Fruit fly (Drosophila melanogaster): Measurements from ENCODE around the gene CG12402.

Gene CG12402

DNA sequence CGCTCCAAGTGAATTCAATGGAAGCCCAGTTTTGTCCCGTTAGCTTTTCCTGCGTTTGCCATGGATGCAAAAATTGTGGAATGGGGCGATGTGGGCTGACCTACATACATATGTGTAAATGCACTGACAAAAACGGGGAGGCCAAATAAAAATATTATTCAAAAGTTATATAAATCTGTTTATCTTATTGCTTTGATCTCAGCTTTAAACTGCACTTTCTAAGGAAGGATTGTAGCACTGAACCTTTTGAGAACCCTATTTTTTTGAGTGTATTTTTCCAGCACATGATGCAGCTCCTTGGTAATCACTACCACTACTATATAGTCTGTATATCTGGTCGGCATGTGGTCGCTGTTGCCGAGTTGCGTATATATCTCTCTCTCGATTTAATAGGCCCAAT lies 31.1 kb downstream of the CG12402 start (continued):
- TF ChIP-seq gcm2 (GFP tag; optimal IDR thresholded peaks at IDR 0.05) (no peak), nom (GFP tag; optimal IDR thresholded peaks at IDR 0.05) (peak; percentile 32), Bteb2 (GFP tag; optimal IDR thresholded peaks at IDR 0.05) (no peak), tup (GFP tag; optimal IDR thresholded peaks at IDR 0.05) (no peak), CG11085 (GFP tag; IDR thresholded peaks at IDR 0.05) (no peak), CG6272 (GFP tag; IDR thresholded peaks at IDR 0.05) (no peak), CG8944 (GFP tag; optimal IDR thresholded peaks at IDR 0.05) (no peak), CHES-1-like (GFP tag; optimal IDR thresholded peaks at IDR 0.05) (no peak), CG12391 (tag; optimal IDR thresholded peaks at IDR 0.05) (no peak), CG3163 (GFP tag; optimal IDR thresholded peaks at IDR 0.05) (no peak), Trl (optimal IDR thresholded peaks at IDR 0.05) (no peak), Trl (GFP tag; optimal IDR thresholded peaks at IDR 0.05) (no peak), maf-S (GFP tag; optimal IDR thresholded peaks at IDR 0.05) (no peak), CG17912 (GFP tag; optimal IDR thresholded peaks at IDR 0.05) (no peak), dmrt11E (tag; optimal IDR thresholded peaks at IDR 0.05) (no peak), CG1024 (GFP tag; IDR thresholded peaks at IDR 0.05) (peak; percentile 50), CG10462 (GFP tag; optimal IDR thresholded peaks at IDR 0.05) (no peak), C15 (GFP tag; IDR thresholded peaks at IDR 0.05) (0 out of 3 replicates have a peak, but pooled peaks have one; percentile 4), Camta (GFP tag; optimal IDR thresholded peaks at IDR 0.05) (no peak), Sry-δ (GFP tag; optimal IDR thresholded peaks at IDR 0.05) (no peak), CG42726 (GFP tag; IDR thresholded peaks at IDR 0.05; ENCODE audit: partially characterized antibody) (no peak), ase (GFP tag; IDR thresholded peaks at IDR 0.05) (peak; percentile 57; the same call in 2 of the 3 replicates), CG7745 (tag; optimal IDR thresholded peaks at IDR 0.05) (no peak), ham (GFP tag; IDR thresholded peaks at IDR 0.05) (0 out of 2 replicates have a peak, but pooled peaks have one; percentile 6), CG7839 (tag; optimal IDR thresholded peaks at IDR 0.05) (peak; percentile 49), tll (GFP tag; optimal IDR thresholded peaks at IDR 0.05) (no peak), HmgZ (tag; optimal IDR thresholded peaks at IDR 0.05) (no peak), kay (GFP tag; optimal IDR thresholded peaks at IDR 0.05) (no peak), CG31388 (GFP tag; optimal IDR thresholded peaks at IDR 0.05) (no peak), E2f2 (GFP tag; IDR thresholded peaks at IDR 0.05) (no peak), CG32532 (GFP tag; IDR thresholded peaks at IDR 0.05) (peak; percentile 63; the same call in 1 of the 2 replicates), CG10321 (GFP tag; IDR thresholded peaks at IDR 0.05) (0 out of 2 replicates have a peak, but pooled peaks have one; percentile 41), Ptx1 (GFP tag; IDR thresholded peaks at IDR 0.05) (peak; percentile 69), Oaz (GFP tag; IDR thresholded peaks at IDR 0.05) (no peak), Vsx1 (GFP tag; optimal IDR thresholded peaks at IDR 0.05) (no peak), repo (GFP tag; optimal IDR thresholded peaks at IDR 0.05) (no peak), usp (GFP tag; optimal IDR thresholded peaks at IDR 0.05) (no peak), lmd (GFP tag; IDR thresholded peaks at IDR 0.05) (peak; percentile 50), Ravus (GFP tag; IDR thresholded peaks at IDR 0.05) (peak; percentile 22; the same call in 1 of the 2 replicates), Asciz (GFP tag; optimal IDR thresholded peaks at IDR 0.05) (peak; percentile 14), CG7556 (GFP tag; optimal IDR thresholded peaks at IDR 0.05) (no peak), CG5953 (GFP tag; IDR thresholded peaks at IDR 0.05) (peak; percentile 12; the same call in 1 of the 2 replicates), chm (GFP tag; IDR thresholded peaks at IDR 0.05) (no peak; the same call in 1 of the 2 replicates), dati (GFP tag; IDR thresholded peaks at IDR 0.05) (0 out of 2 replicates have a peak, but pooled peaks have one; percentile 23), pb (GFP tag; optimal IDR thresholded peaks at IDR 0.05) (no peak), chn (GFP tag; optimal IDR thresholded peaks at IDR 0.05) (no peak), CG2116 (GFP tag; optimal IDR thresholded peaks at IDR 0.05) (no peak), kni (GFP tag; optimal IDR thresholded peaks at IDR 0.05) (no peak), mirr (GFP tag; optimal IDR thresholded peaks at IDR 0.05) (no peak), esg (GFP tag; conservative IDR thresholded peaks at IDR 0.05) (peak; percentile 25; the same call in 1 of the 2 replicates), zen2 (GFP tag; IDR thresholded peaks at IDR 0.05; ENCODE audit: partially characterized antibody) (no peak), HLH3B (GFP tag; IDR thresholded peaks at IDR 0.05) (peak; percentile 68)
